Worm (Caenorhabditis elegans) whole organism, young adult: ENCODE results near the gene Y58A7A.2.
A peak's percentile ranks its signal among the peaks of the same experiment; 100 is the strongest.

ENCODE experiments used
- C17E4.6 ChIP-seq: fragments of 200-800 bp; sonication (Bioruptor generic); IDR thresholded peaks from 2 replicates; pipeline ENCODE4 v1.3.6; 2022; ENCODE audit warnings: missing genetic modification reagents, missing genetic modification characterization, missing compliant biosample characterization
- F23B12.7 ChIP-seq: sonication (generic microtip); optimal IDR thresholded peaks from 2 replicates; lab custom pipeline; 2017; ENCODE audit warnings: missing genetic modification characterization, mild to moderate bottlenecking, missing compliant biosample characterization, antibody characterized with exemption, moderate library complexity; ENCODE audit not compliant: insufficient read depth
- F37B4.10 ChIP-seq: fragments of 200-800 bp; sonication (Bioruptor generic); IDR thresholded peaks from 2 replicates; pipeline ENCODE4 v1.3.6; 2022; ENCODE audit warnings: missing genetic modification characterization, missing compliant biosample characterization
- F49E8.2 ChIP-seq: sonication (generic microtip); optimal IDR thresholded peaks from 3 replicates; lab custom pipeline; 2017; ENCODE audit warnings: missing genetic modification characterization, mild to moderate bottlenecking, missing compliant biosample characterization, antibody characterized with exemption, moderate library complexity; ENCODE audit not compliant: insufficient read depth
- F55B11.4 ChIP-seq: sonication (generic microtip); optimal IDR thresholded peaks from 2 replicates; lab custom pipeline; 2016; ENCODE audit warnings: missing compliant biosample characterization, missing genetic modification characterization, borderline replicate concordance; ENCODE audit not compliant: insufficient read depth
- F57A8.1 ChIP-seq: fragments of 200-800 bp; sonication (Bioruptor generic); optimal IDR thresholded peaks from 2 replicates; lab custom pipeline; 2018; ENCODE audit warnings: mild to moderate bottlenecking, missing genetic modification characterization, moderate library complexity, missing compliant biosample characterization
- ZK185.1 ChIP-seq: sonication (generic microtip); optimal IDR thresholded peaks from 2 replicates; lab custom pipeline; 2016; ENCODE audit warnings: mild to moderate bottlenecking, missing genetic modification characterization, missing compliant biosample characterization; ENCODE audit not compliant: poor library complexity, severe bottlenecking
- aptf-2 ChIP-seq: fragments of 200-800 bp; sonication (Bioruptor generic); conservative IDR thresholded peaks from 2 replicates; pipeline ENCODE4 v1.3.6; 2022; ENCODE audit warnings: missing genetic modification reagents, missing genetic modification characterization, missing compliant biosample characterization
- athp-1 ChIP-seq: sonication (generic microtip); optimal IDR thresholded peaks from 2 replicates; lab custom pipeline; 2017; ENCODE audit warnings: mild to moderate bottlenecking, missing genetic modification characterization, missing compliant biosample characterization
- ccch-3 ChIP-seq: fragments of 200-800 bp; sonication (Bioruptor generic); optimal IDR thresholded peaks from 2 replicates; lab custom pipeline; 2018; ENCODE audit warnings: mild to moderate bottlenecking, missing genetic modification characterization, missing compliant biosample characterization
- cebp-1 ChIP-seq, 2 experiments: fragments of 200-800 bp in 1 of 2; sonication (Bioruptor generic) in 1 of 2; sonication (generic microtip) in 1 of 2; IDR thresholded peaks in 1 of 2; optimal IDR thresholded peaks in 1 of 2; 2 replicates each; pipeline versions ENCODE4 v1.3.6 to Lab custom; 2017 to 2022; ENCODE audit warnings: missing compliant biosample characterization in 2 of 2, missing genetic modification characterization in 2 of 2, mild to moderate bottlenecking in 1 of 2, missing genetic modification reagents in 1 of 2, moderate library complexity in 1 of 2
- ceh-100 ChIP-seq: fragments of 200-800 bp; sonication (Bioruptor generic); IDR thresholded peaks from 2 replicates; pipeline ENCODE4 v1.3.6; 2022; ENCODE audit warnings: missing genetic modification reagents, missing genetic modification characterization, missing compliant biosample characterization
- ceh-27 ChIP-seq: fragments of 200-800 bp; sonication (Bioruptor generic); optimal IDR thresholded peaks from 2 replicates; lab custom pipeline; 2018; ENCODE audit warnings: mild to moderate bottlenecking, missing genetic modification characterization, moderate library complexity, missing compliant biosample characterization
- ceh-58 ChIP-seq: fragments of 200-800 bp; sonication (Bioruptor generic); IDR thresholded peaks from 2 replicates; pipeline ENCODE4 v1.3.6; 2022; ENCODE audit warnings: missing genetic modification characterization, missing compliant biosample characterization
- ceh-79 ChIP-seq: sonication (generic microtip); optimal IDR thresholded peaks from 2 replicates; lab custom pipeline; 2017; ENCODE audit warnings: mild to moderate bottlenecking, missing genetic modification characterization, missing compliant biosample characterization
- egl-18 ChIP-seq: fragments of 200-800 bp; sonication (Bioruptor generic); IDR thresholded peaks from 2 replicates; pipeline ENCODE4 v1.3.6; 2022; ENCODE audit warnings: missing genetic modification reagents, missing genetic modification characterization, missing compliant biosample characterization
- egl-44 ChIP-seq: fragments of 200-800 bp; sonication (Bioruptor generic); IDR thresholded peaks from 2 replicates; pipeline ENCODE4 v1.3.6; 2022; ENCODE audit warnings: missing genetic modification reagents, missing genetic modification characterization, missing compliant biosample characterization
- ekl-4 ChIP-seq: fragments of 200-800 bp; sonication (Bioruptor generic); IDR thresholded peaks from 2 replicates; pipeline ENCODE4 v1.3.6; 2022; ENCODE audit warnings: missing genetic modification reagents, missing genetic modification characterization, missing compliant biosample characterization
- ets-4 ChIP-seq: fragments of 200-800 bp; sonication (Bioruptor generic); optimal IDR thresholded peaks from 2 replicates; lab custom pipeline; 2018; ENCODE audit warnings: mild to moderate bottlenecking, missing genetic modification characterization, missing compliant biosample characterization
- fkh-3 ChIP-seq: sonication (generic microtip); optimal IDR thresholded peaks from 2 replicates; lab custom pipeline; 2016; ENCODE audit warnings: mild to moderate bottlenecking, missing genetic modification characterization, missing compliant biosample characterization
- him-1 ChIP-seq: sonication (generic microtip); optimal IDR thresholded peaks from 2 replicates; lab custom pipeline; 2016; ENCODE audit warnings: missing genotype, missing genetic modification reagents, missing genetic modification characterization, missing compliant biosample characterization
- hlh-12 ChIP-seq: sonication (generic microtip); optimal IDR thresholded peaks from 2 replicates; lab custom pipeline; 2016; ENCODE audit warnings: missing genetic modification characterization, missing compliant biosample characterization
- hlh-26 ChIP-seq: fragments of 200-800 bp; sonication (Bioruptor generic); conservative IDR thresholded peaks from 2 replicates; pipeline ENCODE4 v1.3.6; 2022; ENCODE audit warnings: missing genetic modification reagents, missing genetic modification characterization, missing compliant biosample characterization
- lag-1 ChIP-seq: fragments of 200-800 bp; sonication (Bioruptor generic); IDR thresholded peaks from 2 replicates; pipeline ENCODE4 v1.3.6; 2022; ENCODE audit warnings: missing genetic modification reagents, missing genetic modification characterization, missing compliant biosample characterization
- let-607 ChIP-seq, 2 experiments: fragments of 200-800 bp in 1 of 2; sonication (Bioruptor generic) in 1 of 2; sonication (generic microtip) in 1 of 2; optimal IDR thresholded peaks; 2 replicates each; lab custom pipeline; 2016 to 2018; ENCODE audit warnings: mild to moderate bottlenecking in 2 of 2, missing compliant biosample characterization in 2 of 2, missing genetic modification characterization in 2 of 2, moderate library complexity in 2 of 2, missing genotype in 1 of 2
- lin-40 ChIP-seq: sonication (generic microtip); optimal IDR thresholded peaks from 2 replicates; lab custom pipeline; 2016; ENCODE audit warnings: missing genetic modification characterization, mild to moderate bottlenecking, missing compliant biosample characterization, missing genotype, missing genetic modification reagents
- lin-54 ChIP-seq: fragments of 200-800 bp; sonication (Bioruptor generic); optimal IDR thresholded peaks from 2 replicates; lab custom pipeline; 2018; ENCODE audit warnings: mild to moderate bottlenecking, missing genetic modification characterization, missing compliant biosample characterization
- lsl-1 ChIP-seq: fragments of 200-800 bp; sonication (Bioruptor generic); optimal IDR thresholded peaks from 2 replicates; lab custom pipeline; 2018; ENCODE audit warnings: mild to moderate bottlenecking, missing genetic modification characterization, moderate library complexity, missing compliant biosample characterization
- mcd-1 ChIP-seq: fragments of 200-800 bp; sonication (Bioruptor generic); IDR thresholded peaks from 2 replicates; pipeline ENCODE4 v1.3.6; 2022; ENCODE audit warnings: missing genetic modification reagents, missing genetic modification characterization, missing compliant biosample characterization
- mel-28 ChIP-seq: sonication (generic microtip); optimal IDR thresholded peaks from 2 replicates; lab custom pipeline; 2016; ENCODE audit warnings: borderline replicate concordance, mild to moderate bottlenecking, missing genetic modification characterization, missing compliant biosample characterization
- nhr-27 ChIP-seq: fragments of 200-800 bp; sonication (Bioruptor generic); optimal IDR thresholded peaks from 2 replicates; lab custom pipeline; 2018; ENCODE audit warnings: mild to moderate bottlenecking, missing genetic modification characterization, moderate library complexity, missing compliant biosample characterization
- nhr-80 ChIP-seq: sonication (generic microtip); optimal IDR thresholded peaks from 2 replicates; lab custom pipeline; 2016; ENCODE audit warnings: missing genetic modification characterization, missing compliant biosample characterization
- sdz-38 ChIP-seq: sonication (generic microtip); optimal IDR thresholded peaks from 2 replicates; lab custom pipeline; 2016; ENCODE audit warnings: missing genotype, missing genetic modification characterization, missing compliant biosample characterization
- snpc-3.4 ChIP-seq: sonication (generic microtip); optimal IDR thresholded peaks from 2 replicates; lab custom pipeline; 2017; ENCODE audit warnings: missing genetic modification characterization, mild to moderate bottlenecking, missing compliant biosample characterization, antibody characterized with exemption, moderate library complexity, missing genotype, missing genetic modification reagents
- snpc-4 ChIP-seq, 5 experiments: fragments of 150-350 bp in 1 of 5; sonication (generic microtip) in 4 of 5; optimal IDR thresholded peaks; 2 replicates each; lab custom pipeline; 2014 to 2018; ENCODE audit warnings: missing genetic modification characterization in 5 of 5, missing biosample characterization in 3 of 5, antibody characterized with exemption in 2 of 5, mild to moderate bottlenecking in 2 of 5, missing compliant biosample characterization in 2 of 5, missing genotype in 2 of 5, moderate library complexity in 2 of 5, missing genetic modification reagents in 1 of 5
- sptf-2 ChIP-seq: fragments of 200-800 bp; sonication (Bioruptor generic); optimal IDR thresholded peaks from 2 replicates; lab custom pipeline; 2018; ENCODE audit warnings: mild to moderate bottlenecking, missing genetic modification characterization, missing compliant biosample characterization
- ztf-6 ChIP-seq: fragments of 200-800 bp; sonication (Bioruptor generic); IDR thresholded peaks from 2 replicates; pipeline ENCODE4 v1.3.6; 2022; ENCODE audit warnings: missing genetic modification reagents, missing genetic modification characterization, missing compliant biosample characterization

Y58A7A.2 gene

ce11 chrV:5072082-5072481 lies at the start of gene Y58A7A.2:
Y58A7A.2 (minus strand) TSS chrV:5072182.
- TF ChIP-seq F37B4.10 (GFP tag; lab: Robert Waterston, UW) (no peak), F49E8.2 (tag; lab: Kevin White, UChicago) (no peak), ets-4 (no peak), sptf-2 (no peak), hlh-26 (GFP tag; lab: Robert Waterston, UW) (no peak), him-1 (tag; lab: Kevin White, UChicago) (no peak), sdz-38 (tag; lab: Kevin White, UChicago) (no peak), F23B12.7 (tag; lab: Kevin White, UChicago) (no peak), athp-1 (tag; lab: Kevin White, UChicago) (no peak), ceh-100 (no peak), lin-40 (tag; lab: Kevin White, UChicago) (no peak), hlh-12 (tag; lab: Kevin White, UChicago) (no peak), F57A8.1 (no peak), mel-28 (tag; lab: Kevin White, UChicago) (no peak)

- peak; percentile 24 for TF ChIP-seq nhr-80
- TF ChIP-seq ztf-6 (GFP tag; lab: Robert Waterston, UW): no peak
Observed at ce11 chrV:5119679-5120078, 47.7 kb upstream of the Y58A7A.2 start, which contains the start of gene sid-1. sid-1 (plus strand) TSS chrV:5119970.

- TF ChIP-seq fkh-3 (tag; lab: Kevin White, UChicago) (no peak), F49E8.2 (tag; lab: Kevin White, UChicago) (no peak), egl-18 (GFP tag; lab: Robert Waterston, UW) (no peak), aptf-2 (GFP tag; lab: Robert Waterston, UW) (no peak), ceh-27 (GFP tag; lab: Kevin White, UChicago) (no peak), egl-44 (GFP tag; lab: Robert Waterston, UW) (no peak), mel-28 (tag; lab: Kevin White, UChicago) (no peak), lag-1 (GFP tag; lab: Robert Waterston, UW) (no peak), let-607 (tag; optimal IDR thresholded peaks at IDR 0.05; lab: Kevin White, UChicago) (no peak), C17E4.6 (GFP tag; lab: Robert Waterston, UW) (no peak)
Observed at ce11 chrV:5119109-5119508, 47.1 kb upstream of the Y58A7A.2 start, which contains the start of gene C04F5.9. C04F5.9 (minus strand) TSS chrV:5119209.

- TF ChIP-seq lsl-1 (GFP tag; lab: Kevin White, UChicago) (peak; percentile 38), mel-28 (tag; lab: Kevin White, UChicago) (no peak)
Observed at ce11 chrV:5113654-5114053, 41.7 kb upstream of the Y58A7A.2 start, which contains the start of gene C04F5.8. C04F5.8 (minus strand) TSS chrV:5113754.

ce11 chrV:5110684-5111083 lies 38.7 kb upstream of the Y58A7A.2 start, which contains the start of gene ugt-63:
ugt-63 (minus strand) TSS chrV:5110772.
- TF ChIP-seq ceh-58 (0 out of 2 replicates have a peak, but pooled peaks have one; percentile 18), ceh-79 (tag; lab: Kevin White, UChicago) (no peak)

- TF ChIP-seq ekl-4 (GFP tag; lab: Robert Waterston, UW) (no peak), lin-54 (GFP tag; lab: Kevin White, UChicago) (no peak), mcd-1 (GFP tag; lab: Robert Waterston, UW) (no peak), F49E8.2 (tag; lab: Kevin White, UChicago) (no peak), nhr-27 (no peak), ccch-3 (GFP tag; lab: Kevin White, UChicago) (no peak), F55B11.4 (no peak), snpc-4 (GFP tag; optimal IDR thresholded peaks at IDR 0.05; lab: Kevin White, UChicago) (no peak), snpc-4 (tag; optimal IDR thresholded peaks at IDR 0.05; lab: Kevin White, UChicago) (no peak), ZK185.1 (tag; lab: Kevin White, UChicago) (no peak), cebp-1 (GFP tag; IDR thresholded peaks at IDR 0.05; lab: Robert Waterston, UW) (no peak), cebp-1 (tag; optimal IDR thresholded peaks at IDR 0.05; lab: Kevin White, UChicago) (no peak), snpc-3.4 (tag; lab: Kevin White, UChicago) (no peak)
Observed at ce11 chrV:5107816-5108215, 35.8 kb upstream of the Y58A7A.2 start, which contains the start of gene srab-3. srab-3 (minus strand) TSS chrV:5107916.
